Fruit fly (Drosophila melanogaster) whole organism, pupa: ENCODE measurements around the gene fau.

Experiments
- CG10348 ChIP-seq: fragments of 200-800 bp; sonication (Bioruptor generic); IDR thresholded peaks from 2 replicates; pipeline ENCODE4 v1.3.6; 2022; ENCODE audit warnings: missing biosample characterization, missing genetic modification characterization
- CG12605 ChIP-seq: fragments of 200-800 bp; sonication (Bioruptor generic); IDR thresholded peaks from 2 replicates; pipeline ENCODE4 v1.3.6; 2022; ENCODE audit warnings: missing biosample characterization, missing genetic modification characterization
- CG13204 ChIP-seq: fragments of 200-800 bp; sonication (Bioruptor generic); optimal IDR thresholded peaks from 2 replicates; lab custom pipeline; 2018; ENCODE audit warnings: missing biosample characterization, mild to moderate bottlenecking, missing genetic modification characterization, moderate library complexity
- CG14655 ChIP-seq: fragments of 200-800 bp; sonication (Bioruptor generic); optimal IDR thresholded peaks from 3 replicates; lab custom pipeline; 2017; ENCODE audit warnings: mild to moderate bottlenecking, missing biosample characterization, missing genetic modification reagents, missing genetic modification characterization
- CG15710 ChIP-seq: fragments of 200-800 bp; sonication (Bioruptor generic); optimal IDR thresholded peaks from 2 replicates; lab custom pipeline; 2018; ENCODE audit warnings: missing biosample characterization, mild to moderate bottlenecking, missing genetic modification characterization, moderate library complexity
- CG17806 ChIP-seq: fragments of 200-800 bp; sonication (Bioruptor generic); optimal IDR thresholded peaks from 2 replicates; lab custom pipeline; 2018; ENCODE audit warnings: missing biosample characterization, mild to moderate bottlenecking, missing genetic modification characterization, moderate library complexity
- CG32121 ChIP-seq: fragments of 200-800 bp; sonication (Bioruptor generic); IDR thresholded peaks from 2 replicates; pipeline ENCODE4 v1.3.6; 2022; ENCODE audit warnings: missing biosample characterization, missing genetic modification characterization
- CG34367 ChIP-seq: fragments of 200-800 bp; sonication (Bioruptor generic); optimal IDR thresholded peaks from 2 replicates; lab custom pipeline; 2018; ENCODE audit warnings: missing biosample characterization, mild to moderate bottlenecking, missing genetic modification characterization
- CG4496 ChIP-seq: fragments of 200-800 bp; sonication (Bioruptor generic); IDR thresholded peaks from 3 replicates; pipeline ENCODE4 v1.3.6; 2022; ENCODE audit warnings: missing biosample characterization, missing genetic modification characterization
- CG8159 ChIP-seq: fragments of 200-800 bp; sonication (Bioruptor generic); optimal IDR thresholded peaks from 3 replicates; lab custom pipeline; 2018; ENCODE audit warnings: missing biosample characterization, mild to moderate bottlenecking, missing genetic modification characterization, moderate library complexity
- CG8301 ChIP-seq: fragments of 200-800 bp; sonication (Bioruptor generic); optimal IDR thresholded peaks from 2 replicates; lab custom pipeline; 2018; ENCODE audit warnings: missing biosample characterization, mild to moderate bottlenecking, missing genetic modification characterization
- CG9948 ChIP-seq: fragments of 200-800 bp; sonication (Bioruptor generic); optimal IDR thresholded peaks from 2 replicates; lab custom pipeline; 2018; ENCODE audit warnings: missing biosample characterization, mild to moderate bottlenecking, missing genetic modification characterization, moderate library complexity
- D1 ChIP-seq: fragments of 200-800 bp; sonication (Bioruptor generic); optimal IDR thresholded peaks from 2 replicates; lab custom pipeline; 2018; ENCODE audit warnings: missing biosample characterization, mild to moderate bottlenecking, missing genetic modification characterization, moderate library complexity
- EcR ChIP-seq: fragments of 200-800 bp; sonication (Bioruptor generic); optimal IDR thresholded peaks from 3 replicates; lab custom pipeline; 2019; ENCODE audit warnings: missing biosample characterization, missing genetic modification characterization, mild to moderate bottlenecking, moderate library complexity, missing genetic modification reagents
- Ets98B ChIP-seq: fragments of 200-800 bp; sonication (Bioruptor generic); IDR thresholded peaks from 2 replicates; pipeline ENCODE4 v1.3.6; 2022; ENCODE audit warnings: missing biosample characterization, missing genetic modification characterization
- Pif1A ChIP-seq: fragments of 200-800 bp; sonication (Bioruptor generic); optimal IDR thresholded peaks from 3 replicates; lab custom pipeline; 2016; ENCODE audit warnings: missing biosample characterization, missing genetic modification characterization
- Pif1B ChIP-seq: fragments of 200-800 bp; sonication (Bioruptor generic); optimal IDR thresholded peaks from 3 replicates; lab custom pipeline; 2016; ENCODE audit warnings: missing biosample characterization, missing genetic modification characterization
- Snoo ChIP-seq: fragments of 200-800 bp; sonication (Bioruptor generic); optimal IDR thresholded peaks from 3 replicates; lab custom pipeline; 2017; ENCODE audit warnings: missing biosample characterization, mild to moderate bottlenecking, missing genetic modification characterization, inconsistent platforms
- fd96Ca ChIP-seq: fragments of 200-800 bp; sonication (Bioruptor generic); IDR thresholded peaks from 3 replicates; pipeline ENCODE4 v1.3.6; 2022; ENCODE audit warnings: missing biosample characterization, missing genetic modification characterization
- gl ChIP-seq: fragments of 200-800 bp; sonication (Bioruptor generic); optimal IDR thresholded peaks from 2 replicates; lab custom pipeline; 2018; ENCODE audit warnings: missing biosample characterization, mild to moderate bottlenecking, missing genetic modification characterization
- rn ChIP-seq: fragments of 200-800 bp; sonication (Bioruptor generic); IDR thresholded peaks from 2 replicates; pipeline ENCODE4 v1.3.6; 2022; ENCODE audit warnings: missing biosample characterization, missing genetic modification characterization

Gene fau

dm6 chr3R:10767526-10767925, 9.6 kb downstream of the fau start, which contains the start of gene TfIIFbeta:
TfIIFbeta (minus strand) TSS chr3R:10767804.
- TF ChIP-seq Snoo (tag; lab: Kevin White, UChicago) = no peak
- no peak for TF ChIP-seq CG9948 (tag; lab: Kevin White, UChicago)
- no peak for TF ChIP-seq CG12605 (GFP tag; lab: Robert Waterston, UW)
- TF ChIP-seq CG8301 (tag; lab: Kevin White, UChicago) = no peak
- no peak for TF ChIP-seq gl
- no peak for TF ChIP-seq fd96Ca
- no peak for TF ChIP-seq Pif1A (GFP tag; lab: Kevin White, UChicago)
- TF ChIP-seq CG13204 (GFP tag; lab: Kevin White, UChicago) = no peak
- no peak for TF ChIP-seq CG34367
- no peak for TF ChIP-seq CG17806 (tag; lab: Kevin White, UChicago)
- TF ChIP-seq rn (GFP tag; lab: Robert Waterston, UW) = no peak
- no peak for TF ChIP-seq EcR (GFP tag; lab: Kevin White, UChicago)
- TF ChIP-seq CG8159 (tag; lab: Kevin White, UChicago) = no peak

DNA sequence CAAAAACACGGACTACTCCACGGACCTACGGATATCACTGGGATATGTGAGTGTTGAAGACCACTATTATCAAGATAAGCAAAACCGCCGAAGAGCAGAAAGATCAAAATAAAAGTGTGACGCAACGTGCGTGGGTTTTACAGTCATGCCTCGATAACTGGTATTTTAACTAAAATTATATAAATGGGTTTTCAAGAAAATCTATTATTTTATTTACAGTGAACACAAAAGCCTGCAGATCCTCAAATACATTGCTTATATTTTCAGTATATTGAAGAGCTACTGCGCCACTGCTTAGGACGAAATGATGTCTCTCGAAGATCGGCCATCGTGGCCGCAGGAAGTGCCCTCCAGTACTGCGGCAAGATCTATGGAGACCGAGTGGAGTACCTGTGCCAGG, 15.2 kb downstream of the fau start:
- TF ChIP-seq CG32121 = peak; percentile 62; the same call in 1 of the 2 replicates
- TF ChIP-seq fd96Ca = no peak
- TF ChIP-seq Ets98B = 0 out of 2 replicates have a peak, but pooled peaks have one; percentile 21
- TF ChIP-seq CG4496 = peak; percentile 65; the same call in 2 of the 3 replicates

DNA sequence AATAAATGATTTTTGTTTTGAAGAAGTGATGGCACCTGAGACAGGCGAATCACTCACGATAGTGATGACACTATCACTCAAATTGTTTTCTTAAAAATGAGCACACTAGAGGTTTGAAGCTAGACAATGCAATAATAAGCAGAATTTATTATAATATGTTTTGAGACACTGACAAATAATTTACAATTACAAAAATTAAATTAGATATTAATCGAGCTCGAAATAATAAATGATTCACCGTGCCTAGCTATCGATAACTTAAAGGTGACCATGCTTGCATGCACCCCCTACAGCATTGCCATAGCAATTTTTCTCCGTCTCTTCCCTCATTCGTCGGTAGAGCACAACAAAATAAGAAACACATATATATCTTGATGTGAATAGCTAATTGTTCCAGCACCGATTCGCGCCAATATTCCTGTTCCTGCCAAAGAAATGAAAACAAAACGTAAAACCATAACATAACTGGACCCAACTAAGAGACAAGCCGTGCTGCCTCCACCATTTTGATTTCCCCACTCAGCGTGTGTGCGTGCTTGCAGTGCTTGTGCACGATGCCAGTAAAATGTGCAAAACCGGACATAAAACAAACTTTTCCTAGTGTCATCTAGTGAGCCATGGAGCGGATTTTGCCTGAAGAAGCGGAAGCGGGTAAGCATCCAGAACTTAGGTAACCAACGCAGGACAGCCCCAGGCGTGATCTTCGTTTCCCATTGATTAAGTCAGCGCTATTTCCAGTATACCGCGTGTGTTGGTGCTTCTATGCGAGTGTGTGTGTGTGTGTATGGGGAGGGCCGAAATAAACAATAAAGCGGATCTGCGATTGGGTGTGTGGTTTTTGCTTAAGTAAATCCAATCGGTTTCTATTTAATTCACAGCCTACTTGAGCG, 16.0 kb downstream of the fau start, which contains the start of the genes MED7 and Cap-H2:
TSS of gene MED7 (minus strand) at position 67 of the 890 bp plus-strand sequence.
TSS of gene Cap-H2 (plus strand) at position 345 of the 890 bp plus-strand sequence.
- TF ChIP-seq CG34367 (no peak), rn (GFP tag; lab: Robert Waterston, UW) (0 out of 2 replicates have a peak, but pooled peaks have one; percentile 26), CG32121 (peak; percentile 67), Ets98B (peak; percentile 44), CG4496 (peak; percentile 66; the same call in 2 of the 3 replicates)

DNA sequence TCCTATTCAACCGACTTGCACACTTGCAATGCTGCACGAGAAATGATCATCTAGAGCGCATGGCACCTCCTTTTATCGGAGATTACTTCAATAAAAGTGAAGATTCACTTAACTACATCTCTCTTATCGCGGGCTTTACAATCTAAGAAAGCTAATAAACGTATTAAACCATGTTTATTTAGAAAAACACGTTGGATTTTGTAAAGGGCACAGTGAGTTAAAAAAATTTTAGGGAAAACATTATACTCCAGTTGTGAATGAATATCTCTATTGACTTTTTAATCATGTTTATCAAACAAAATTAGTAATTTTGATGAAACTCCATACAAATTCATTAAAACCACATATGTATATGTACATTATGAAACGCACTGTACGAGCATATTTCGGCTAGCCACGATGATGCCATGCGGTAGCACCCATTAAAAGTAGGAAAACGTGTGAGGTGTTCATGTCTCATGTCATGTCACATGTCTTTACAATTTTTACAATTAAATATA, 17.8 kb downstream of the fau start, which contains the start of gene CG31272:
TSS of gene CG31272 (minus strand) at position 51 of the 500 bp plus-strand sequence.
- TF ChIP-seq rn (GFP tag; lab: Robert Waterston, UW) (no peak), Snoo (tag; lab: Kevin White, UChicago) (no peak), D1 (tag; lab: Kevin White, UChicago) (no peak), CG32121 (no peak), CG34367 (no peak), CG17806 (tag; lab: Kevin White, UChicago) (no peak), CG10348 (no peak), CG4496 (no peak), CG14655 (GFP tag; lab: Kevin White, UChicago) (no peak), CG12605 (GFP tag; lab: Robert Waterston, UW) (no peak), fd96Ca (no peak), CG8159 (tag; lab: Kevin White, UChicago) (no peak), CG9948 (tag; lab: Kevin White, UChicago) (no peak), Pif1B (GFP tag; lab: Kevin White, UChicago) (no peak), CG13204 (GFP tag; lab: Kevin White, UChicago) (no peak), Ets98B (no peak), CG8301 (tag; lab: Kevin White, UChicago) (no peak), CG15710 (tag; lab: Kevin White, UChicago) (no peak), gl (no peak)
- TF ChIP-seq, all 21 proteins: peak for 0

- TF ChIP-seq CG34367 (no peak), CG4496 (no peak), Pif1B (GFP tag; lab: Kevin White, UChicago) (no peak), Snoo (tag; lab: Kevin White, UChicago) (no peak), Ets98B (no peak), rn (GFP tag; lab: Robert Waterston, UW) (no peak), CG8301 (tag; lab: Kevin White, UChicago) (no peak), EcR (GFP tag; lab: Kevin White, UChicago) (no peak), CG15710 (tag; lab: Kevin White, UChicago) (no peak), gl (no peak), CG10348 (no peak), CG17806 (tag; lab: Kevin White, UChicago) (no peak), CG12605 (GFP tag; lab: Robert Waterston, UW) (no peak), CG8159 (tag; lab: Kevin White, UChicago) (no peak), CG14655 (GFP tag; lab: Kevin White, UChicago) (no peak), CG13204 (GFP tag; lab: Kevin White, UChicago) (no peak), CG32121 (no peak), CG9948 (tag; lab: Kevin White, UChicago) (no peak)
Measured at dm6 chr3R:10755534-10755933, 21.6 kb downstream of the fau start, which contains the start of gene CG14691. CG14691 (minus strand) TSS chr3R:10755634.

DNA sequence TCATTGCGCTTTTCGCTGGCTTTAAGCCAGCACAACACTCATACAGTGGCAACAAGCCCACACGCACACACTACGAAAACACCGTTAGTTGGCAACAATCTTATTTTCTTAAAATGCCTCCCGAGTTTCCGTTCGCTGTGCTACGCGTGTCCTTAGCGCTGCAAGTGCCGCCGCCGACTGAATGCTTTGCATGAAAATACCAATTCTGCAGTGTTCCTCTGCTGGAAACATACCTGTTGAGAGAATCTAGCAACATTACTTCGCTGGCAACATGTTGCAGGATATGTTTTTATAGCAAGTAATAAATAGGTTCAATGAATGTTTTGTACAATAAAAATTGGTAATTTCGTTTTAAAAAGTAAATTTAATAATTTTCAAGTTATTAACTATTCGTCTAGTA, 26.1 kb downstream of the fau start, which contains the start of gene TkR86C:
TSS of gene TkR86C (minus strand) at position 168 of the 400 bp plus-strand sequence.
- TF ChIP-seq Snoo (tag; lab: Kevin White, UChicago) (no peak), D1 (tag; lab: Kevin White, UChicago) (no peak), gl (no peak), fd96Ca (no peak), CG8301 (tag; lab: Kevin White, UChicago) (no peak), CG9948 (tag; lab: Kevin White, UChicago) (no peak), CG15710 (tag; lab: Kevin White, UChicago) (no peak), rn (GFP tag; lab: Robert Waterston, UW) (no peak), CG14655 (GFP tag; lab: Kevin White, UChicago) (no peak), CG13204 (GFP tag; lab: Kevin White, UChicago) (no peak), CG4496 (no peak), CG10348 (no peak)
